Worm (Caenorhabditis elegans) whole organism, young adult: ENCODE data around the gene F41H10.3.

Source experiments
- C06A6.2 ChIP-seq: fragments of 200-800 bp; sonication (Bioruptor generic); conservative IDR thresholded peaks from 2 replicates; pipeline ENCODE4 v1.3.6; 2022; ENCODE audit warnings: missing genetic modification characterization, missing compliant biosample characterization
- D2030.7 ChIP-seq: fragments of 200-800 bp; sonication (Bioruptor generic); IDR thresholded peaks from 2 replicates; pipeline ENCODE4 v1.3.6; 2022; ENCODE audit warnings: missing genetic modification reagents, missing genetic modification characterization, missing compliant biosample characterization
- F37B4.10 ChIP-seq: fragments of 200-800 bp; sonication (Bioruptor generic); IDR thresholded peaks from 2 replicates; pipeline ENCODE4 v1.3.6; 2022; ENCODE audit warnings: missing genetic modification characterization, missing compliant biosample characterization
- F39B2.1 ChIP-seq: fragments of 200-800 bp; sonication (Bioruptor generic); IDR thresholded peaks from 2 replicates; pipeline ENCODE4 v1.3.6; 2022; ENCODE audit warnings: missing genetic modification reagents, missing genetic modification characterization, missing compliant biosample characterization
- F49E8.2 ChIP-seq: sonication (generic microtip); optimal IDR thresholded peaks from 3 replicates; lab custom pipeline; 2017; ENCODE audit warnings: missing genetic modification characterization, mild to moderate bottlenecking, missing compliant biosample characterization, antibody characterized with exemption, moderate library complexity; ENCODE audit not compliant: insufficient read depth
- F52B5.7 ChIP-seq: sonication (generic microtip); optimal IDR thresholded peaks from 2 replicates; lab custom pipeline; 2016; ENCODE audit warnings: mild to moderate bottlenecking, missing genetic modification characterization, missing compliant biosample characterization
- F57A8.1 ChIP-seq: fragments of 200-800 bp; sonication (Bioruptor generic); optimal IDR thresholded peaks from 2 replicates; lab custom pipeline; 2018; ENCODE audit warnings: mild to moderate bottlenecking, missing genetic modification characterization, moderate library complexity, missing compliant biosample characterization
- K12H6.12 ChIP-seq: fragments of 200-800 bp; sonication (Bioruptor generic); optimal IDR thresholded peaks from 2 replicates; lab custom pipeline; 2018; ENCODE audit warnings: mild to moderate bottlenecking, missing genetic modification characterization, missing compliant biosample characterization
- Y67H2A.10 ChIP-seq: fragments of 200-800 bp; sonication (Bioruptor generic); conservative IDR thresholded peaks from 2 replicates; pipeline ENCODE4 v1.3.6; 2022; ENCODE audit warnings: missing genetic modification reagents, missing genetic modification characterization, missing compliant biosample characterization
- Y95B8A.8 ChIP-seq: fragments of 200-800 bp; sonication (Bioruptor generic); IDR thresholded peaks from 2 replicates; pipeline ENCODE4 v1.3.6; 2022; ENCODE audit warnings: missing genetic modification reagents, missing genetic modification characterization, missing compliant biosample characterization
- akir-1 ChIP-seq: fragments of 200-800 bp; sonication (Bioruptor generic); optimal IDR thresholded peaks from 2 replicates; lab custom pipeline; 2018; ENCODE audit warnings: mild to moderate bottlenecking, missing genetic modification characterization, moderate library complexity, missing compliant biosample characterization
- attf-5 ChIP-seq: fragments of 200-800 bp; sonication (Bioruptor generic); optimal IDR thresholded peaks from 2 replicates; lab custom pipeline; 2018; ENCODE audit warnings: mild to moderate bottlenecking, missing genetic modification characterization, missing compliant biosample characterization
- bed-2 ChIP-seq: fragments of 200-800 bp; sonication (Bioruptor generic); IDR thresholded peaks from 2 replicates; pipeline ENCODE4 v1.3.6; 2022; ENCODE audit warnings: missing genetic modification reagents, missing genetic modification characterization, missing compliant biosample characterization
- efl-1 ChIP-seq: fragments of 150-350 bp; optimal IDR thresholded peaks from 2 replicates; lab custom pipeline; 2014; ENCODE audit warnings: missing biosample characterization, missing genetic modification reagents, missing genetic modification characterization
- egl-18 ChIP-seq: fragments of 200-800 bp; sonication (Bioruptor generic); IDR thresholded peaks from 2 replicates; pipeline ENCODE4 v1.3.6; 2022; ENCODE audit warnings: missing genetic modification reagents, missing genetic modification characterization, missing compliant biosample characterization
- egl-44 ChIP-seq: fragments of 200-800 bp; sonication (Bioruptor generic); IDR thresholded peaks from 2 replicates; pipeline ENCODE4 v1.3.6; 2022; ENCODE audit warnings: missing genetic modification reagents, missing genetic modification characterization, missing compliant biosample characterization
- fkh-3 ChIP-seq: sonication (generic microtip); optimal IDR thresholded peaks from 2 replicates; lab custom pipeline; 2016; ENCODE audit warnings: mild to moderate bottlenecking, missing genetic modification characterization, missing compliant biosample characterization
- gei-17 ChIP-seq: fragments of 200-800 bp; sonication (Bioruptor generic); optimal IDR thresholded peaks from 2 replicates; lab custom pipeline; 2018; ENCODE audit warnings: mild to moderate bottlenecking, missing genetic modification characterization, missing compliant biosample characterization
- hlh-12 ChIP-seq: sonication (generic microtip); optimal IDR thresholded peaks from 2 replicates; lab custom pipeline; 2016; ENCODE audit warnings: missing genetic modification characterization, missing compliant biosample characterization
- hlh-26 ChIP-seq: fragments of 200-800 bp; sonication (Bioruptor generic); conservative IDR thresholded peaks from 2 replicates; pipeline ENCODE4 v1.3.6; 2022; ENCODE audit warnings: missing genetic modification reagents, missing genetic modification characterization, missing compliant biosample characterization
- hsf-1 ChIP-seq: fragments of 200-800 bp; sonication (Bioruptor generic); IDR thresholded peaks from 2 replicates; pipeline ENCODE4 v1.3.6; 2022; ENCODE audit warnings: missing genetic modification reagents, missing genetic modification characterization, missing compliant biosample characterization
- let-526 ChIP-seq: fragments of 200-800 bp; sonication (Bioruptor generic); IDR thresholded peaks from 2 replicates; pipeline ENCODE4 v1.3.6; 2022; ENCODE audit warnings: missing genetic modification reagents, missing genetic modification characterization, missing compliant biosample characterization
- let-607 ChIP-seq, 2 experiments: fragments of 200-800 bp in 1 of 2; sonication (Bioruptor generic) in 1 of 2; sonication (generic microtip) in 1 of 2; optimal IDR thresholded peaks; 2 replicates each; lab custom pipeline; 2016 to 2018; ENCODE audit warnings: mild to moderate bottlenecking in 2 of 2, missing compliant biosample characterization in 2 of 2, missing genetic modification characterization in 2 of 2, moderate library complexity in 2 of 2, missing genotype in 1 of 2
- lin-26 ChIP-seq: fragments of 200-800 bp; sonication (Bioruptor generic); IDR thresholded peaks from 2 replicates; pipeline ENCODE4 v1.3.6; 2022; ENCODE audit warnings: missing genetic modification reagents, missing genetic modification characterization, missing compliant biosample characterization
- lin-35 ChIP-seq, 3 experiments: fragments of 150-350 bp in 2 of 3; sonication (generic microtip) in 1 of 3; optimal IDR thresholded peaks; 2 replicates each; lab custom pipeline; 2014 to 2018; ENCODE audit warnings: missing biosample characterization in 3 of 3, missing genetic modification characterization in 3 of 3, missing genetic modification reagents in 3 of 3
- lin-54 ChIP-seq: fragments of 200-800 bp; sonication (Bioruptor generic); optimal IDR thresholded peaks from 2 replicates; lab custom pipeline; 2018; ENCODE audit warnings: mild to moderate bottlenecking, missing genetic modification characterization, missing compliant biosample characterization
- lsy-27 ChIP-seq: sonication (generic microtip); optimal IDR thresholded peaks from 2 replicates; lab custom pipeline; 2017; ENCODE audit warnings: missing genetic modification characterization, mild to moderate bottlenecking, missing compliant biosample characterization, antibody characterized with exemption, missing genotype, borderline replicate concordance; ENCODE audit not compliant: insufficient read depth
- madf-10 ChIP-seq: sonication (generic microtip); optimal IDR thresholded peaks from 2 replicates; lab custom pipeline; 2016; ENCODE audit warnings: mild to moderate bottlenecking, missing genetic modification characterization, missing compliant biosample characterization
- madf-3 ChIP-seq: fragments of 200-800 bp; sonication (Bioruptor generic); IDR thresholded peaks from 2 replicates; pipeline ENCODE4 v1.3.6; 2022; ENCODE audit warnings: missing genetic modification reagents, missing genetic modification characterization, missing compliant biosample characterization
- nfya-1 ChIP-seq: sonication (generic microtip); optimal IDR thresholded peaks from 2 replicates; lab custom pipeline; 2017; ENCODE audit warnings: antibody characterized with exemption, missing compliant biosample characterization, missing genetic modification characterization, borderline replicate concordance; ENCODE audit not compliant: insufficient read depth
- nhr-80 ChIP-seq: sonication (generic microtip); optimal IDR thresholded peaks from 2 replicates; lab custom pipeline; 2016; ENCODE audit warnings: missing genetic modification characterization, missing compliant biosample characterization
- sea-2 ChIP-seq: fragments of 200-800 bp; sonication (Bioruptor generic); IDR thresholded peaks from 2 replicates; pipeline ENCODE4 v1.3.6; 2022; ENCODE audit warnings: missing genetic modification characterization, missing compliant biosample characterization
- snpc-1.1 ChIP-seq: sonication (generic microtip); optimal IDR thresholded peaks from 2 replicates; lab custom pipeline; 2017; ENCODE audit warnings: missing genetic modification characterization, mild to moderate bottlenecking, missing compliant biosample characterization, antibody characterized with exemption, moderate library complexity, missing genotype, missing genetic modification reagents; ENCODE audit not compliant: insufficient read depth
- snpc-3.4 ChIP-seq: sonication (generic microtip); optimal IDR thresholded peaks from 2 replicates; lab custom pipeline; 2017; ENCODE audit warnings: missing genetic modification characterization, mild to moderate bottlenecking, missing compliant biosample characterization, antibody characterized with exemption, moderate library complexity, missing genotype, missing genetic modification reagents
- sptf-2 ChIP-seq: fragments of 200-800 bp; sonication (Bioruptor generic); optimal IDR thresholded peaks from 2 replicates; lab custom pipeline; 2018; ENCODE audit warnings: mild to moderate bottlenecking, missing genetic modification characterization, missing compliant biosample characterization
- tbp1 ChIP-seq: fragments of 200-800 bp; sonication (Bioruptor generic); optimal IDR thresholded peaks from 2 replicates; lab custom pipeline; 2018; ENCODE audit warnings: mild to moderate bottlenecking, missing genetic modification characterization, missing compliant biosample characterization
- tbx-9 ChIP-seq: sonication (generic microtip); optimal IDR thresholded peaks from 2 replicates; lab custom pipeline; 2016; ENCODE audit warnings: borderline replicate concordance, missing genetic modification characterization, inconsistent platforms, missing compliant biosample characterization
- tlf-1 ChIP-seq: fragments of 200-800 bp; sonication (Bioruptor generic); optimal IDR thresholded peaks from 2 replicates; lab custom pipeline; 2018; ENCODE audit warnings: mild to moderate bottlenecking, missing genetic modification characterization, missing compliant biosample characterization
- xnd-1 ChIP-seq: sonication (generic microtip); optimal IDR thresholded peaks from 2 replicates; lab custom pipeline; 2016; ENCODE audit warnings: missing genotype, missing genetic modification reagents, missing genetic modification characterization, missing compliant biosample characterization
- zim-3 ChIP-seq: sonication (generic microtip); optimal IDR thresholded peaks from 2 replicates; lab custom pipeline; 2017; ENCODE audit warnings: mild to moderate bottlenecking, missing genetic modification characterization, moderate library complexity, missing compliant biosample characterization
- ztf-25 ChIP-seq: fragments of 200-800 bp; sonication (Bioruptor generic); IDR thresholded peaks from 2 replicates; pipeline ENCODE4 v1.3.6; 2022; ENCODE audit warnings: missing genetic modification reagents, missing genetic modification characterization, missing compliant biosample characterization
- ztf-6 ChIP-seq: fragments of 200-800 bp; sonication (Bioruptor generic); IDR thresholded peaks from 2 replicates; pipeline ENCODE4 v1.3.6; 2022; ENCODE audit warnings: missing genetic modification reagents, missing genetic modification characterization, missing compliant biosample characterization

The F41H10.3 gene

DNA sequence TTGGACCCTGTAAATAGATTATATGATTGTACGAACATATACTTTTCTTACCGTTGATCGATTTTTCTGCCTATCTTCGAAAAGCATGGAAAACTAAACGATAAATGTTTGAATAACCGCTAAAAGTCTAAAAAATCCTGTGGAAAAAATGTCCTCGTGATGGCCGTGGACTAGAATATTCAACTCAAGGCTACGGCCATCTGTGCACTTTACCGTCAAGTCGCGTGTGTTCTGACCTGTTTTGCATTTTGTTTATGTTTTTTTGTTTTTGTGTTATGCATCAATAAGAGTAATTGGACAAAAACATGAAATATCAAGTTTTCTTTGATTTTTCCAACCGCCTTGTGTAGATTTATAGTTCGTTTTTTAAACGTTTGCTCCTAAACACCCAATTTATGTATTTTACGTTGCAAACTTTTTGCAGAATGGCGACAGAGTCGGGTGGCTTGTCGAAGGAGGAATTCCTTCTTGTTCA is 5.4 kb upstream of the F41H10.3 start, which contains the start of the genes hda-6 and F41H10.4 (continued):
- TF ChIP-seq attf-5 (GFP tag; lab: Kevin White, UChicago) (peak; percentile 86), gei-17 (GFP tag; lab: Kevin White, UChicago) (no peak), F37B4.10 (GFP tag; lab: Robert Waterston, UW) (no peak), hsf-1 (GFP tag; lab: Robert Waterston, UW) (no peak), Y95B8A.8 (GFP tag; lab: Robert Waterston, UW) (no peak), bed-2 (GFP tag; lab: Robert Waterston, UW) (no peak), akir-1 (GFP tag; lab: Kevin White, UChicago) (no peak), let-526 (GFP tag; lab: Robert Waterston, UW) (no peak), hlh-26 (GFP tag; lab: Robert Waterston, UW) (no peak), F49E8.2 (tag; lab: Kevin White, UChicago) (no peak), ztf-25 (GFP tag; lab: Robert Waterston, UW) (no peak), tlf-1 (GFP tag; lab: Kevin White, UChicago) (peak; percentile 15), lin-26 (GFP tag; lab: Robert Waterston, UW) (no peak), F52B5.7 (no peak), nfya-1 (tag; lab: Kevin White, UChicago) (no peak), let-607 (tag; optimal IDR thresholded peaks at IDR 0.05; lab: Kevin White, UChicago) (peak in 1 of 2 experiments; percentile 9), zim-3 (no peak), xnd-1 (tag; lab: Kevin White, UChicago) (no peak), F39B2.1 (GFP tag; lab: Robert Waterston, UW) (no peak), madf-10 (tag; lab: Kevin White, UChicago) (peak; percentile 12), efl-1 (GFP tag; lab: Kevin White, UChicago) (peak; percentile 34), nhr-80 (tag; lab: Kevin White, UChicago) (peak; percentile 20), hlh-12 (tag; lab: Kevin White, UChicago) (no peak), egl-18 (GFP tag; lab: Robert Waterston, UW) (no peak), ztf-6 (GFP tag; lab: Robert Waterston, UW) (no peak), snpc-3.4 (tag; lab: Kevin White, UChicago) (peak; percentile 78), K12H6.12 (peak; percentile 24), snpc-1.1 (tag; lab: Kevin White, UChicago) (peak; percentile 65), tbp1 (peak; percentile 56), lin-54 (peak; percentile 71), lin-35 (GFP tag; optimal IDR thresholded peaks at IDR 0.05; lab: Kevin White, UChicago) (no peak), F57A8.1 (GFP tag; lab: Kevin White, UChicago) (no peak), tbx-9 (tag; lab: Kevin White, UChicago) (no peak), sptf-2 (GFP tag; lab: Kevin White, UChicago) (no peak), lsy-27 (tag; lab: Kevin White, UChicago) (peak; percentile 4), Y67H2A.10 (GFP tag; lab: Robert Waterston, UW) (no peak), D2030.7 (GFP tag; lab: Robert Waterston, UW) (no peak), C06A6.2 (GFP tag; lab: Robert Waterston, UW) (no peak), egl-44 (GFP tag; lab: Robert Waterston, UW) (no peak), fkh-3 (no peak), sea-2 (GFP tag; lab: Robert Waterston, UW) (no peak), madf-3 (GFP tag; lab: Robert Waterston, UW) (no peak)
